Worm (Caenorhabditis elegans): ENCODE data around the gene fat-4.

Gene fat-4

DNA sequence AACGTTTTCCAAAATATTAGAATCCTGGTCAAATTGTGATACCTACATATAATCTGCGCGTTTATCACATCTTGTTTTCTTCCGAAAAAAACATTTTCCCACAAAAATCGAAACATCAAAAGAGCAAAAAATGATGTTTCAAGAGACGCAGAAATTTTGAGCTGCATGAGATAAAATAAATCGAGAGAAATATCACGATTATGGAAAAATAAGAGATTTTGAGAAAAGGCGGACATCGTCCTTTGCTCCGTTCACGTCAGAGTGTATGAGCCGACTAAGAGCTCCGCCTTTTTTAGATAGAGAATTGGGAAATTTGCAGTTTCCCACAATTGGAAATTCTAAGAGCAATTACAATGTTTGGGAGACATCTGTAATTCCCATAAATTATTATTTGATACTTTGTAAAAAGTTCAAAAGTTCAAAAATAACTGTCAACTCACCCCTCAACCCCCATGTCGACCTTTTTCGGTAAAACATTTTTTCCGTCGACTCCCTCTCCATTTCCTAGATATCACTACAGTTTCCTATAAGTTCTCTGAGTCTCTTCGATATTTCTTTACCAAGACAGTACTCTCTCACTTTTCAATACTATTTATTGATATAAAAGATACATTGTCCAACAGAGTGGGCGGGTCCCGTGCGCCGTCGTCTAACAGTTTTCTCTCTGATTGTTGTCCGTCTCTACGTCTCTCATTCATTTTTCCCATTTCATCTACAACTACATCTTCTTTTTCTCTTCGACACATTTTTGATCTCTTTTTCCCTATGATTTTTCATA is 42.4 kb upstream of the fat-4 start (continued):
- TF ChIP-seq Y5F2A.4 (GFP tag; optimal IDR thresholded peaks at IDR 0.05): no peak
- TF ChIP-seq dve-1 (tag; optimal IDR thresholded peaks at IDR 0.05; ENCODE audit: insufficient read depth): peak; percentile 89
- TF ChIP-seq zip-2 (tag; optimal IDR thresholded peaks at IDR 0.05): no peak
- TF ChIP-seq ZK337.2 (GFP tag; IDR thresholded peaks at IDR 0.05): no peak
- peak in 1 of 2 experiments; percentile 24 for TF ChIP-seq lsy-2 (tag; optimal IDR thresholded peaks at IDR 0.05)
- no peak for TF ChIP-seq lin-39 (tag; optimal IDR thresholded peaks at IDR 0.05)
- no peak for TF ChIP-seq ceh-62 (tag; optimal IDR thresholded peaks at IDR 0.05)
- TF ChIP-seq aha-1 (tag): no peak
- no peak for TF ChIP-seq nhr-48 (tag; optimal IDR thresholded peaks at IDR 0.05)
- TF ChIP-seq duxl-1 (tag; optimal IDR thresholded peaks at IDR 0.05; ENCODE audit: poor library complexity): no peak
- TF ChIP-seq F10B5.3 (tag; optimal IDR thresholded peaks at IDR 0.05): no peak
- TF ChIP-seq F26F4.8 (GFP tag; conservative IDR thresholded peaks at IDR 0.05): no peak
- TF ChIP-seq nhr-237 (tag; optimal IDR thresholded peaks at IDR 0.05): no peak
- TF ChIP-seq lin-13 (GFP tag; optimal IDR thresholded peaks at IDR 0.05): no peak
- no peak for TF ChIP-seq daf-12 (tag; optimal IDR thresholded peaks at IDR 0.05)
- no peak for TF ChIP-seq ceh-20 (GFP tag; IDR thresholded peaks at IDR 0.05)
- no peak for TF ChIP-seq tra-1 (GFP tag; IDR thresholded peaks at IDR 0.05)

DNA sequence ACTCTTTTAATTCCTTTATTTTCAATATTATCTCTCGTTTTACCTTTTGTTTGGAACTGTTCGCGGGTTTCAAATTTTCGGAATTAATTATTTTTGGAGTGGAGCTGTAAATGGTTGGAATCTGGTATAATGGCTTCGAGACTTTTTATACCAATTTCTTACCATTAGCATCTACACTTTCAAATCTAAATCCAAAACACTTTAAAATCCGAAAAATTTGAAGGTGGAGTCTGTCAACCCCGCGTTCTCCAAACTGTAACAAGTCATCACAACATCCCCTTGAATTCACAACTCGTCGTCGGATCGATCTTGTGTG is 41.8 kb upstream of the fat-4 start, which contains the start of gene nhr-97:
Gene nhr-97 (plus strand): TSS at position 217 of the 316 bp plus-strand sequence.
- TF ChIP-seq F49E8.2 (tag; optimal IDR thresholded peaks at IDR 0.05; ENCODE audit: borderline replicate concordance) (no peak), Y5F2A.4 (GFP tag; optimal IDR thresholded peaks at IDR 0.05) (no peak), zfp-2 (tag; optimal IDR thresholded peaks at IDR 0.05) (no peak), jun-1 (tag; optimal IDR thresholded peaks at IDR 0.05) (no peak), mxl-2 (GFP tag; conservative IDR thresholded peaks at IDR 0.05) (no peak), hlh-11 (tag; optimal IDR thresholded peaks at IDR 0.05) (no peak), nhr-111 (GFP tag; optimal IDR thresholded peaks at IDR 0.05) (no peak), hif-1 (tag; optimal IDR thresholded peaks at IDR 0.05) (no peak), snpc-4 (tag; optimal IDR thresholded peaks at IDR 0.05) (no peak), aha-1 (tag) (no peak), zag-1 (tag; optimal IDR thresholded peaks at IDR 0.05) (no peak), gei-8 (GFP tag; optimal IDR thresholded peaks at IDR 0.05) (no peak), mep-1 (tag; optimal IDR thresholded peaks at IDR 0.05) (no peak), ztf-11 (tag; optimal IDR thresholded peaks at IDR 0.05) (no peak), nhr-10 (tag; optimal IDR thresholded peaks at IDR 0.05) (no peak)

- TF ChIP-seq aha-1 (tag) (peak; percentile 46), F10B5.3 (tag; optimal IDR thresholded peaks at IDR 0.05) (no peak), lin-39 (tag; optimal IDR thresholded peaks at IDR 0.05) (no peak), hlh-30 (tag; optimal IDR thresholded peaks at IDR 0.05; ENCODE audit: insufficient read depth) (peak; percentile 67), set-16 (GFP tag; IDR thresholded peaks at IDR 0.05) (no peak), dve-1 (tag; optimal IDR thresholded peaks at IDR 0.05; ENCODE audit: insufficient read depth) (peak; percentile 19), hlh-11 (tag; optimal IDR thresholded peaks at IDR 0.05) (peak; percentile 21), F37D6.2 (tag; optimal IDR thresholded peaks at IDR 0.05) (no peak), T20F7.1 (GFP tag; optimal IDR thresholded peaks at IDR 0.05) (peak; percentile 19)
Observed at ce11 chrIV:9761751-9762150, 37.5 kb upstream of the fat-4 start.

DNA sequence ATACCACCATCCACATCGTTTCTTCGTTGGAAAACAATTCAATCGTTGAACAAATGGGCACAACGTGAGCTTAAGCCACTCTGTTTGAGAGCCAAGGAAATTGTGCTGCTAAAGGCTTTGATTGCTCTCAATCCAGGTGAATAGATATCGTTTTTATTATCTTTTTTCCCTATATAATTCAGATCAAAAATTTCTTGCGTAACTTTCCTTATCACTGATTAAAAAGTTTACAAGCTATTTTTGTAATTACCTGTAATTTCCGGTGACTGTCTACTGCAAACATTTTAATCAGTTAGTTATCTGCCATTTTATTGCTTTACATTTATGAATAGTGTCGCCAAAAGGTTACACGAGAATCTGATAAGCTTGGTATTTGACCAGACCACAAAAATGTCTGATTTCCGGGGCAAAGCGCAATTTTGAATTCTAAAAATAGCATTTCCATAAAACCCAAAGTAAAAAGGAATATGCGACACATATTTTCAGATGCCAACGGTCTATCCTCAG is 36.5 kb upstream of the fat-4 start:
- TF ChIP-seq lin-1 (GFP tag; IDR thresholded peaks at IDR 0.05): peak; percentile 75; the same call in 1 of the 2 replicates
- TF ChIP-seq F26F4.8 (GFP tag; conservative IDR thresholded peaks at IDR 0.05): no peak
- TF ChIP-seq mdl-1 (tag; optimal IDR thresholded peaks at IDR 0.05): peak in 1 of 2 experiments; percentile 31
- TF ChIP-seq dve-1 (tag; optimal IDR thresholded peaks at IDR 0.05; ENCODE audit: insufficient read depth): peak; percentile 59
- no peak for TF ChIP-seq daf-16 (GFP tag; optimal IDR thresholded peaks at IDR 0.05)
- TF ChIP-seq daf-16 (tag; optimal IDR thresholded peaks at IDR 0.05): peak; percentile 39
- TF ChIP-seq hlh-11 (tag; optimal IDR thresholded peaks at IDR 0.05): peak; percentile 48
- no peak for TF ChIP-seq snpc-1.2 (GFP tag; IDR thresholded peaks at IDR 0.05)
- TF ChIP-seq nhr-28 (tag; optimal IDR thresholded peaks at IDR 0.05): peak; percentile 31
- TF ChIP-seq aha-1 (tag): peak; percentile 89
- peak; percentile 91 for TF ChIP-seq php-3 (GFP tag; IDR thresholded peaks at IDR 0.05)
- TF ChIP-seq lin-29 (GFP tag; IDR thresholded peaks at IDR 0.05): no peak
- no peak for TF ChIP-seq nhr-11 (tag; optimal IDR thresholded peaks at IDR 0.05)
- peak; percentile 40 for TF ChIP-seq pqm-1 (tag; optimal IDR thresholded peaks at IDR 0.05)
- TF ChIP-seq unc-39 (tag; optimal IDR thresholded peaks at IDR 0.05): no peak
- peak; percentile 38; the same call in 1 of the 2 replicates for TF ChIP-seq dmd-6 (GFP tag; IDR thresholded peaks at IDR 0.05)
